Worm (Caenorhabditis elegans): ENCODE results near the gene ergi-2.

ce11 chrX:15039696-15040212 lies 32.6 kb upstream of the ergi-2 start:
- TF ChIP-seq isw-1 (GFP tag; IDR thresholded peaks at IDR 0.05) (no peak), fos-1 (tag; optimal IDR thresholded peaks at IDR 0.05) (no peak), efl-1 (optimal IDR thresholded peaks at IDR 0.05) (no peak), efl-1 (GFP tag; optimal IDR thresholded peaks at IDR 0.05 in 1 of 2) (no peak), tlp-1 (tag; optimal IDR thresholded peaks at IDR 0.05) (no peak), egl-27 (tag; optimal IDR thresholded peaks at IDR 0.05) (no peak), nhr-76 (tag; optimal IDR thresholded peaks at IDR 0.05) (no peak), mep-1 (tag; optimal IDR thresholded peaks at IDR 0.05) (no peak), vab-15 (tag; optimal IDR thresholded peaks at IDR 0.05) (no peak), lin-15B (tag; optimal IDR thresholded peaks at IDR 0.05) (no peak), skn-1 (tag; optimal IDR thresholded peaks at IDR 0.05) (no peak)
